Worm (Caenorhabditis elegans) whole organism, dauer: ENCODE data around the gene nhr-101.

Experiments used
- unc-62 ChIP-seq: sonication (generic microtip); optimal IDR thresholded peaks from 2 replicates; lab custom pipeline; 2017; ENCODE audit warnings: missing biosample characterization, missing genetic modification reagents, missing genetic modification characterization

Gene nhr-101

DNA sequence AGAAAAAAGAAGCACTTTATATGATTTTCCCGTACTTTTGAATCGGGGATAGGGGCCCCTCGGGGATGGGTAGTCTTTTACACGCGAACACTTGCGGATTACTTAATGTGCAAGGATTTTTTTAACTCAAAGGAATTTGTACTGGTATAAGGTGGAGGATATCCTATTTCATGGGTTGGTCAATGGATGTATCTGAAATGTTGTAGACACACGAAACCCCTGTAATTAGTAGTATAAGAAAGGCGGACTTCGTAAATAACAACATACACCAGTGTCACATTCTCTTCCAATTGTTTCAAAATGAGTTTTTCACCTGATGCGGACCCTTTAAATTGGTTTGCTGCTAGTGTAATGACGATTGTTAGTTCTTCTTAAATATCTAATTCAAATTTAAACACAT, 23.2 kb downstream of the nhr-101 start, which contains the start of gene srx-80:
Gene srx-80 (plus strand): TSS at position 301 of the 400 bp plus-strand sequence.
- no peak for TF ChIP-seq unc-62

DNA sequence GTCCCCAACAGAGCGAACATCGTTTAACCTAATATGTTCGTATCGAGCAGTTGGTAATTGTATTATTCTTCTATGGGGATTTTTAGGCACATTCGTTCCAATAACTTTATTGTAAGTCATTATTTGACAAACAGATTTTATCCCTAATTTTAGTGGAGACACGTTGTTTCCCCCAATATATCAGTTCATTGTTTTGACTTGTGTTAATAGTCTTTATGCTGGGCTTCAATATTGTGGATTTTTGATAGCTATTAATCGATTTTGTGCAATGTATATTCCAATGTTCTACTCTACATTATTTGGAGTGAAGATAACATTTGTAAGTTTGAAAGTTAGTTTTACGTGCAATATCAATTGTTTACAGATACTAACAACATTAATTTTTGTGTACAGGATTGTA, 23.6 kb downstream of the nhr-101 start:
- no peak for TF ChIP-seq unc-62

DNA sequence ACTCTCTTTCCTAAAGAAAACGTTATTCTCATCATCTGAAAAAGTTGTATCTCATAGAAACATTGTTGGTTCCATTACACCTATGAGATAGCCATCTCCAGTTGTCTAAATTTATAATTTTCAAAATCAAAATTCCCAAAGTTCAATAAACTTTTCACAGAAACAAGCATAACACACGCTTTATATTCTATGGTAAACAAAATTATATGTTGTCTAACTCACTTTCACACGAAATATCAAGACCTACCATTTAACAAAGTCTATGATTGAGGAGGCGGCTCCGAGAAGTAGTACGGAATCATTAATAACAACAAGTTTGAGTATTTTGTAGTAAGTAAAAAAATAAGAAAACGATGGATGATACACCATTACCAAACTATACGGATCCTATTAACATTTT, 28.5 kb downstream of the nhr-101 start, which contains the start of gene srx-84:
Gene srx-84 (plus strand): TSS at position 301 of the 400 bp plus-strand sequence.
- no peak for TF ChIP-seq unc-62

DNA sequence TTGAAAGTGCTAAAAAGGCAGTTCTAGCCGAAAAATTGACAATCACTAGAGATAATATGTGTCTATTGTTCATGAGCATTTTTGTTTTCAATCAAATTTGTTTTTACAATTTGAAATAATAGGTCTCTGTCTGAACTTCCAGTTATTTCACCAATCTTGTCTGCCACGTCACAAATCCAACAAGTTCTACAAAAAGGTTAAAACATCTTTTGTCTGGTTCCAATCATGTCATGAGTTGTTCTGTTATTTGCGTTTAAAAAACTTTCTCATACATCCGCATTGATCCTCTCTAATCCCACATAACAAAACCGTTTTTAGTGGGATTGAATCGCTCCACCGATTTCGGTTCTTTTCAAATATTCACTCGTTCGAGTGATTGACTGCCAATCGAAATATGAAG, 30.5 kb downstream of the nhr-101 start, which contains the start of gene F35B12.9:
Gene F35B12.9 (plus strand): TSS at position 372 of the 400 bp plus-strand sequence.
- no peak for TF ChIP-seq unc-62

DNA sequence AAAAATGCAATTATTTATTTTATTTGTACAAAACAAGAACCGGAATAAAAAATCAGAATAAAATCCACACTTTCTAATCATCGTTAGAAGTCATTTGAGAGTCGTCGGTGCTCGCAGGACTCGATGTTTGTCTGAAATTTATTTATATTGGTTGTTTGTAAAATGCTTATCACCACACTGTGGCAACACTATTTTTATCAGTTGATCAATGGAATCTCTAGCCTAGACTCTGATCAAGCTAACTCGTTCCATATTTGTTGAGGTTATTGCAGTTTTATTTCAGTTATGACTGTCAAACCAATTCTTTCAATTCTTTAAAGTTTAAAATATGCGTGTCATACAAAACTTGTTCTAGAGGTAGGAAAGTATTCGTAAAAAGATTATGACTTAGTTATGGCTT, 34.2 kb downstream of the nhr-101 start, which contains the start of gene dhs-20:
Gene dhs-20 (minus strand): TSS at position 80 of the 400 bp plus-strand sequence.
- TF ChIP-seq unc-62 = no peak

DNA sequence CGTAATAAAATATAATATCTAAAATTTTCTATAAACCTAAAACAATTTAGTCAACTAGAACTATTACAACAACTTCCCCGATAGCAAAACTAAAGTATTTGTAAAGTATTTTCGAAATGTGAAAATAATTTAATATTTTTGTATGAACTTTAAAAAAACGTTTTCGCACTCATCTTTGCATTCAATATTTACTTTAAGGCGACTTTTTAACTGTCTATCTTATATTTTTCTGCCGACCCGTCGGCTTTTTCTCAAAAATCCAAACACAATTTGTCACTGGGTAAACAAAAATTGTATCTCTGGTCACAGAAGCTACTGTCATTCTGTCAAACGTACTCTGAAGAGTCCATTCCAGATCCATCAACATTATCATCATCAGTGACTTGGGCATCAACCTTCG, 35.0 kb downstream of the nhr-101 start:
- no peak for TF ChIP-seq unc-62

DNA sequence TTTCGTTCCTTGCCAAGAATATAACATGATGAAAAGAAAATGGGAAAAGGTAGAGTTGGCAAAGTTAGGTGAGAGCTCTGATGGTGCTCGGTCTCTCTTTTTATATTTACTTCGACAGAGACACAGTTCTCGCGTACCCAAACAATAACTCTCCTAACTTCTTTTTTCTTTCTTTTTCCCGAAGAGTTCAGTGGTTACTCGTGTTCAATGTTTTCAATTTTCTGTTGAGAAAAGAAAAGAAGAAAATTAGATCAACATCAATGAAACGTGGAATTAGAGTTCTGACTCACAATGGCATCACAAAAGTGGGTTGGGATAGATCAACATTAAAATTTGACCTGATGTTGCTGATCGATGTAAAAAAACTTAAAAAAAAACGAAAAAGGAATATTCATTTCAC, 36.1 kb downstream of the nhr-101 start, which contains the start of gene idpp-16:
Gene idpp-16 (minus strand): TSS at position 101 of the 400 bp plus-strand sequence.
- no peak for TF ChIP-seq unc-62

DNA sequence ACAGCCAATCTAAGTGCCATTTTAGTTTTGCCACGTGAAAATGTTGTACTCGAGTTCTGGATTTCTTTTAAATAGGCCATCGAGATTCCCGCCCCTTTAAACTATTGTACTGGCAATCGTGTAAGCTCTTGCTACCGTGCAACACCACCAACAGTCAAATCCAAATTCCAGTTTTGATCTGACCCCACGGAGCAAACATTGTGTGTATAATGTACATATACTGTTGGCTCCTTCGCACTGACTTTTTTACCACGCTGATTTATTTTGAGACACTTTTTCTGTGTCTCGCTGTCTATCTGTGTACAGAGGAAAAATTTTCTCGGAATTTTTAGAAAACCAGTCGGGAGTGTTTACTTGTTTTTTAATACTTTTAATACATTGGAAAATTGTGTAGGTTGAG, 39.8 kb downstream of the nhr-101 start, which contains the start of gene piit-1:
Gene piit-1 (minus strand): TSS at position 101 of the 400 bp plus-strand sequence.
- no peak for TF ChIP-seq unc-62

DNA sequence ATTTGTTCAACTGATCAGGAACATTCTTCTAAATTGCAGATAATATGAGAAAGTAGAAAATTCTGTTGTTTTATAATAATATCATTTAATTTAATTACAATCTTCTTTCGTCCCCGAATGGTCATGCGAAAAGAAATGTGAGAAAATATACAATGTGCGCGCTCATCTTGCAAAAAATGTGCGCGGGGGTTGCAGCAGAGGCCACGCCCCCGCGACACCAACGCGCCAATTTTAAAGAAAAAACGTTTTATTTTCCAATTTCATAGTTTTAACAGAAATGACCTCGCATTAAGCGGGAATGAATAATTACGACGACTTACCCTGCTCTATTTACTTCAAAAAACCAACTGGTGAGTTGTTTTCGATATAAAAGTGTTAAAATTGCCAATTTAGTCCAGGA, 40.2 kb downstream of the nhr-101 start, which contains the start of gene sas-5:
Gene sas-5 (plus strand): TSS at position 257 of the 400 bp plus-strand sequence.
- no peak for TF ChIP-seq unc-62

DNA sequence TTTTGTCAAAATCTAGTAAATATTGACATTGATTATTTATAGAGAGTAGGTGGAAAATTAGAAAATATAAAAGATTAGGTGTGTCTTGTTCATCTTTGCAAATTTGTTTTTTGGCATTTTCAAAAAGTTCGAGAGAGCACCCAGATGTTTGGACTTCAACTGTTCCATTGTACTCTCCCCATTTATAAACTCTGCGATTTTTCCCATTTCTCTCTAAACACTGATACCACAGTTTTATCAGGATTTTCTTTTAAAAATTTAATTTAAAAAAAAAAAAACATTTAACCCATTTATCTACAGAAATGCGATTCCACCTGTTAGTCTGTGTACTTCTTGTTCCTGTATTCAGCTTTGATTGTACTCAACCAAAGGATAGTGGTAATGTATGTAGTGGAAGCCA, 42.7 kb downstream of the nhr-101 start, which contains the start of gene tag-290:
Gene tag-290 (plus strand): TSS at position 301 of the 400 bp plus-strand sequence.
- no peak for TF ChIP-seq unc-62

DNA sequence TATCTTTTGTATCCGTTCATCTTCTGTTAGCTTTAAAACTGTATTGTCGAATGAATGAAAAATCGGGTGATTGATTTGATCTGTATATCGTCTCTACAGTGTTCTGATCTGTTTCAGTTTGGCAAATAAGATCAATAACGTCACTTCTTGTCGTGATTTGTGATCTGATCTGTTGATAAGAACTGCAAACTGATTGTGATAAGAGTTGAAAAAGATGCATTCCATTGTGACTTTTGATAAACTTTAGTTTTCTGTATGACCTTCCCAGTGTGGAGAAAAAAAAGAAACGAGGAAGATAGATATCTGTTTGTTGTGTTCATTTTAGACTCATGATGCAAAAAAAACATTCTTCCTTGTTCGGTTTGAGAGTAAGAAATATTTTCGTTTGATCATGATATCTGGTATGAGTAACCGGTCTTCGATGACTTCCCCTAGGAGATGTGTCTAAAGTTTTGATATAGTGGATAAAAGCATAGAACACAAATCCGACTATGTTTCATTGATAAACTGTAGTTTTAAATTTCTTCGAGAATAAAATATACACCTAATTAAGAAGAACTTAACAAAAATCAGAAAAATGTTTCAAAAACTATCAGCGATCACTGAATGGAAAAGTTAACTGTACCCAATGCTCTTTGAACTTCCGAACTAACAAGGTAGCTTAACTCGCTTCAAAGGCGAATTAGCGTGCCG, 44.7 kb downstream of the nhr-101 start:
- no peak for TF ChIP-seq unc-62

DNA sequence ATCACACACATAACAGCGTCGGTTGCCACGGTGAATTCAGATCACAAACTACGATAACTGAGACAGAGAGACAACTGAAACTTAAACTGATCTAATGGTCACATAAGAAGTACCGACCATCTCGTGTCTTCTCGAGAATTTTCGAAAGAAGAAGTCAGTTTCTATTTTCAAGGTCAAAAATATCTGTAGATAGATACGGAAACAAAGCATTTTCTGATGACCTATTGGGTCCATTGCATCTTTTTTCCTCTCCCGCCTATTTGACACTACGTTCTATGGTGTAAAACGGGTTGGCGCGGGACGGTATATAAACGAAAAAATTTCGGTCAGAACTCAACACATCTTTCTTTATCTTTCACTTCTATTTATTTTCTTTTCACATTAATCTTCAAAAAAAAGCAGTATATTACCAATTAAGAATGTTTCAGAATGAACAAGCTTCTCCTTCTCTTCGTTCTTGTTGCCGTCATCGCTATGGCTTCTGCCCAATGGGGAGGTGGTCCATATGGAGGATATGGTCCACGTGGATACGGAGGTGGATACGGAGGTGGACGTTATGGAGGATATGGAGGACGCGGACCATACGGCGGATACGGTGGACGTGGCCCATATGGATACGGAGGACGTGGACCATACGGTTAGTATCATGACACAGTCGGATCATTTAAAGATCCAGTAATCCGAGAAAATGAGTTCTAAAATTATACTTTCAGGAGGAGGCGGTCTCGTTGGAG, 45.8 kb downstream of the nhr-101 start, which contains the start of gene nlp-24:
Gene nlp-24 (plus strand): TSS at position 429 of the 734 bp plus-strand sequence.
- peak; percentile 11 for TF ChIP-seq unc-62

DNA sequence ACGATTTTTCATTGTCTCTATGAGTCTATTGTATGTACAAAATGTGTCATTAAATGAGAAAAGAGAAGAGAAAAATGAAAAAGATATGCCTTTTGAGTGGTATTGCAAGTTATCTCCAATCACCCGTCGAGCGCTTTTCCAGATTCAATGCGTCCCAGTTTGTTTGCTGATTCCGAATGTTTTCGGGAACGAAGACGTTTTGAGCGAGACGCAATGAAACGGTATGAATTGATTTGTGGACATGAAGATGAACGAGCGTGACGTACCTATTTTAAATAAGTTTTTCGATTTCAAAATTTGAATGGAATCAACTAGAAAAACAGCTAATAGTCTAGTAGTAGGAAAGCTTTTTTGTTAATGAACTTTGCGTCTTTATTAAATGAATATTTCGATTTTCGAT, 46.5 kb downstream of the nhr-101 start:
- TF ChIP-seq unc-62 = no peak

DNA sequence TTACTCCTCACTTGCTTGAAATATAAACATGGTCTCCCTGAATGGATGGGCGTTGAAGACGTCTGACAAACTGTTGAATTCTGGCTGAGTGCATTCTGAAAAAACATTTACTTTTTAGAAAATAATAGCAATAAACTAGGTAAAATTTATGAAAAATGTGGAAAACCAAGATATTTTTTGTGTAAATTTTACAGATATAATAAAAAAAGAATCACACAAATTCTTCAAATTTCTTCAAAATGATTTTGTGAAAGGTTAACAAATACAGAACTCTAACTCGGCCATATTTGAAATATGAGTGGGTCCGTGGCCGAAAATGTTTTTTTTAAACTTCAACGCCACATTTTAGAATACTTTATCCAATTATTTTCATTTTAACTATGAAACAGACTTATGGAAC, 47.9 kb downstream of the nhr-101 start, which contains the start of gene glb-15:
Gene glb-15 (minus strand): TSS at position 101 of the 400 bp plus-strand sequence.
- TF ChIP-seq unc-62 = no peak

DNA sequence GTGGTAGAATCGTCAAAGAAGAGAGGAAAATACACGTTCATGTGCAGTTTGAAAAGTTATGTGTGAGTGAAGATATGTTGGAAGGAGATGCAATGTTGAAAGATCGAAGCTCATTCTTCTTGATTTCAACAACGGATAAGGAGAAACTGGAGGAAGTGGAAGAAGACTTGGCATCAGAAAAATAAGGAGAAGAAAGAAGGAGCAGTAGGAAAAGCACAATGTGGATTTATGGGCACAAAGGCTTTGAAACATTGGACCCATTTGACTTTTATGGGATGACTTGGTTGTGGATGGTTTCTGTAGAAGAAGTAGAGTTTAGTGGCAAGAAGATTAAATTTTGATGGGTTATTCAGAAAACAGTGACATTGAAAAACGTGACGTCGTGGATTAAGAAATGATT, 49.8 kb downstream of the nhr-101 start:
- no peak for TF ChIP-seq unc-62

DNA sequence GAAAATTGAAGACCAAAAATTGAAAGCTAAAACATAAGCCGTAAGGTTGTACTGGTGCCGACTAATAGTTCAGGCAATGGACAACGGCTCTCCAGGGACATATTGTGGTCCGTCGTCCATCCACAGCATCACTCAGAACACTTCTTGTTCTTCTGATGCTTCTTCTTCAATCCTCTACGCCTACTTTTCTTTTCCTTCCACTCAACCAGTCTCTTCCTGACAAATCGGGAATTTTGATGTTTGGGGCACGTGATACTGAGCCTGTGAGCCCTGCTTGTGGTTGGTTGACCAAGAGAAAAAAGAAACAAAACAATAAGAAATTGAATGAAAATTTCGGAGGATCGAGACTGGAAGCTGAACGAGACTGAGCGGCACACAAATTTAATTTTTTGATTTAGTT, 51.0 kb downstream of the nhr-101 start:
- TF ChIP-seq unc-62 = no peak
